Worm (Caenorhabditis elegans) whole organism, early embryonic: ENCODE data around the gene C06E7.2.

Experiments
- B0310.2 ChIP-seq: sonication (generic microtip); optimal IDR thresholded peaks from 2 replicates; lab custom pipeline; 2016; ENCODE audit warnings: mild to moderate bottlenecking, missing genetic modification characterization, missing compliant biosample characterization
- F13C5.2 ChIP-seq: sonication (generic microtip); optimal IDR thresholded peaks from 2 replicates; lab custom pipeline; 2017; ENCODE audit warnings: mild to moderate bottlenecking, missing genetic modification characterization, inconsistent platforms, missing compliant biosample characterization
- aly-1 ChIP-seq: sonication (generic microtip); optimal IDR thresholded peaks from 2 replicates; lab custom pipeline; 2016; ENCODE audit warnings: missing genetic modification characterization, missing compliant biosample characterization
- ama-1 ChIP-seq: fragments of 150-350 bp; optimal IDR thresholded peaks from 2 replicates; lab custom pipeline; 2014
- ceh-13 ChIP-seq: fragments of 200-800 bp; sonication (Bioruptor generic); optimal IDR thresholded peaks from 2 replicates; lab custom pipeline; 2018; ENCODE audit warnings: mild to moderate bottlenecking, missing genetic modification characterization, missing compliant biosample characterization
- ceh-36 ChIP-seq: sonication (generic microtip); optimal IDR thresholded peaks from 2 replicates; lab custom pipeline; 2016; ENCODE audit warnings: missing genetic modification characterization, inconsistent platforms, missing compliant biosample characterization
- ets-7 ChIP-seq: sonication (generic microtip); optimal IDR thresholded peaks from 2 replicates; lab custom pipeline; 2016; ENCODE audit warnings: missing genotype, missing genetic modification characterization, missing compliant biosample characterization
- flt-1 ChIP-seq: fragments of 200-800 bp; sonication (Bioruptor generic); IDR thresholded peaks from 2 replicates; pipeline ENCODE4 v1.3.6; 2022; ENCODE audit warnings: missing genetic modification characterization, missing compliant biosample characterization
- hmbx-1 ChIP-seq: sonication (generic microtip); optimal IDR thresholded peaks from 2 replicates; lab custom pipeline; 2016; ENCODE audit warnings: mild to moderate bottlenecking, missing genetic modification characterization, missing compliant biosample characterization
- hmg-4 ChIP-seq: fragments of 200-800 bp; sonication (Bioruptor generic); optimal IDR thresholded peaks from 2 replicates; lab custom pipeline; 2018; ENCODE audit warnings: mild to moderate bottlenecking, missing genetic modification characterization, missing compliant biosample characterization
- hnd-1 ChIP-seq: sonication (generic microtip); optimal IDR thresholded peaks from 2 replicates; lab custom pipeline; 2016; ENCODE audit warnings: missing genetic modification characterization, missing compliant biosample characterization
- pes-1 ChIP-seq: fragments of 200-800 bp; sonication (Bioruptor generic); IDR thresholded peaks from 2 replicates; pipeline ENCODE4 v1.3.6; 2022; ENCODE audit warnings: missing genetic modification reagents, missing genetic modification characterization, missing compliant biosample characterization
- scrt-1 ChIP-seq: fragments of 200-800 bp; sonication (Bioruptor generic); IDR thresholded peaks from 2 replicates; pipeline ENCODE4 v1.3.6; 2022; ENCODE audit warnings: missing genetic modification characterization, missing compliant biosample characterization
- sea-1 ChIP-seq: fragments of 200-800 bp; sonication (Bioruptor generic); conservative IDR thresholded peaks from 2 replicates; pipeline ENCODE4 v1.3.6; 2022; ENCODE audit warnings: missing genetic modification characterization, missing compliant biosample characterization
- tbx-11 ChIP-seq: fragments of 200-800 bp; sonication (Bioruptor generic); IDR thresholded peaks from 2 replicates; pipeline ENCODE4 v1.3.6; 2022; ENCODE audit warnings: missing genetic modification characterization, missing compliant biosample characterization
- tbx-37 ChIP-seq: fragments of 200-800 bp; sonication (Bioruptor generic); conservative IDR thresholded peaks from 2 replicates; pipeline ENCODE4 v1.3.6; 2022; ENCODE audit warnings: missing genetic modification reagents, missing genetic modification characterization, missing compliant biosample characterization
- tra-4 ChIP-seq: sonication (generic microtip); optimal IDR thresholded peaks from 2 replicates; lab custom pipeline; 2017; ENCODE audit warnings: missing genetic modification characterization, missing compliant biosample characterization

C06E7.2 gene

ce11 chrIV:5820056-5820799 is 19.1 kb upstream of the C06E7.2 start:
- no peak for TF ChIP-seq F13C5.2

ce11 chrIV:5820953-5821352 is 18.3 kb upstream of the C06E7.2 start:
- no peak for TF ChIP-seq F13C5.2
- no peak for TF ChIP-seq ceh-36 (tag; lab: Kevin White, UChicago)
- no peak for TF ChIP-seq hmg-4 (GFP tag; lab: Kevin White, UChicago)
- no peak for TF ChIP-seq ceh-13 (GFP tag; lab: Kevin White, UChicago)
- TF ChIP-seq flt-1 (GFP tag; lab: Robert Waterston, UW) = no peak
- no peak for TF ChIP-seq tbx-11 (GFP tag; lab: Robert Waterston, UW)
- no peak for TF ChIP-seq pes-1
- no peak for TF ChIP-seq ama-1 (lab: Kevin White, UChicago)
- no peak for TF ChIP-seq sea-1 (GFP tag; lab: Robert Waterston, UW)
- TF ChIP-seq tbx-37 (GFP tag; lab: Robert Waterston, UW) = no peak
- TF ChIP-seq B0310.2 (tag; lab: Kevin White, UChicago) = no peak
- no peak for TF ChIP-seq ets-7 (tag; lab: Kevin White, UChicago)
- TF ChIP-seq scrt-1 (GFP tag; lab: Robert Waterston, UW) = no peak

- no peak for TF ChIP-seq scrt-1 (GFP tag; lab: Robert Waterston, UW)
- no peak for TF ChIP-seq pes-1
- TF ChIP-seq F13C5.2 = no peak
- TF ChIP-seq tbx-11 (GFP tag; lab: Robert Waterston, UW) = no peak
- no peak for TF ChIP-seq hmg-4 (GFP tag; lab: Kevin White, UChicago)
- TF ChIP-seq B0310.2 (tag; lab: Kevin White, UChicago) = no peak
Observed at ce11 chrIV:5821997-5822396, 17.3 kb upstream of the C06E7.2 start.

ce11 chrIV:5824493-5824892 is 14.8 kb upstream of the C06E7.2 start, which contains the start of gene egal-1:
Gene egal-1 (plus strand): TSS chrIV:5824793.
- TF ChIP-seq ama-1 (lab: Kevin White, UChicago) (no peak), ceh-36 (tag; lab: Kevin White, UChicago) (no peak), flt-1 (GFP tag; lab: Robert Waterston, UW) (no peak), B0310.2 (tag; lab: Kevin White, UChicago) (no peak), ceh-13 (GFP tag; lab: Kevin White, UChicago) (no peak), tra-4 (no peak)

- no peak for TF ChIP-seq tra-4
- TF ChIP-seq scrt-1 (GFP tag; lab: Robert Waterston, UW) = no peak
- TF ChIP-seq hmbx-1 = no peak
- TF ChIP-seq aly-1 (tag; lab: Kevin White, UChicago) = no peak
- no peak for TF ChIP-seq sea-1 (GFP tag; lab: Robert Waterston, UW)
- no peak for TF ChIP-seq ets-7 (tag; lab: Kevin White, UChicago)
- TF ChIP-seq ceh-36 (tag; lab: Kevin White, UChicago) = no peak
- TF ChIP-seq flt-1 (GFP tag; lab: Robert Waterston, UW) = no peak
- TF ChIP-seq ceh-13 (GFP tag; lab: Kevin White, UChicago) = no peak
- TF ChIP-seq tbx-11 (GFP tag; lab: Robert Waterston, UW) = no peak
- no peak for TF ChIP-seq tbx-37 (GFP tag; lab: Robert Waterston, UW)
- no peak for TF ChIP-seq pes-1
- TF ChIP-seq B0310.2 (tag; lab: Kevin White, UChicago) = no peak
- no peak for TF ChIP-seq hmg-4 (GFP tag; lab: Kevin White, UChicago)
- no peak for TF ChIP-seq hnd-1 (tag; lab: Kevin White, UChicago)
Observed at ce11 chrIV:5832801-5833200, 6.5 kb upstream of the C06E7.2 start.

- TF ChIP-seq flt-1 (GFP tag; lab: Robert Waterston, UW) (no peak), ets-7 (tag; lab: Kevin White, UChicago) (no peak), B0310.2 (tag; lab: Kevin White, UChicago) (no peak), ama-1 (lab: Kevin White, UChicago) (no peak), tbx-11 (GFP tag; lab: Robert Waterston, UW) (no peak), scrt-1 (GFP tag; lab: Robert Waterston, UW) (no peak), aly-1 (tag; lab: Kevin White, UChicago) (no peak), tbx-37 (GFP tag; lab: Robert Waterston, UW) (no peak)
Observed at ce11 chrIV:5834182-5834581, 5.1 kb upstream of the C06E7.2 start.

- TF ChIP-seq hmg-4 (GFP tag; lab: Kevin White, UChicago) (no peak), ceh-36 (tag; lab: Kevin White, UChicago) (no peak), flt-1 (GFP tag; lab: Robert Waterston, UW) (no peak), aly-1 (tag; lab: Kevin White, UChicago) (no peak), tra-4 (no peak), B0310.2 (tag; lab: Kevin White, UChicago) (no peak), tbx-11 (GFP tag; lab: Robert Waterston, UW) (no peak), hnd-1 (tag; lab: Kevin White, UChicago) (no peak), ceh-13 (GFP tag; lab: Kevin White, UChicago) (no peak), ets-7 (tag; lab: Kevin White, UChicago) (no peak), sea-1 (GFP tag; lab: Robert Waterston, UW) (no peak), tbx-37 (GFP tag; lab: Robert Waterston, UW) (no peak), F13C5.2 (no peak), pes-1 (no peak), ama-1 (lab: Kevin White, UChicago) (no peak), scrt-1 (GFP tag; lab: Robert Waterston, UW) (no peak), hmbx-1 (no peak)
Observed at ce11 chrIV:5842905-5843304, 3.6 kb downstream of the C06E7.2 start.
